Worm (Caenorhabditis elegans) whole organism, late embryonic: ENCODE results near the gene ubh-1.

Experiments
- C08G9.2 ChIP-seq: sonication (generic microtip); optimal IDR thresholded peaks from 2 replicates; lab custom pipeline; 2016; ENCODE audit warnings: mild to moderate bottlenecking, missing genetic modification characterization, moderate library complexity, missing compliant biosample characterization
- K02D7.2 ChIP-seq: sonication (generic microtip); optimal IDR thresholded peaks from 2 replicates; lab custom pipeline; 2017; ENCODE audit warnings: mild to moderate bottlenecking, missing genetic modification characterization, missing compliant biosample characterization
- T23F11.4 ChIP-seq: fragments of 200-800 bp; sonication (Bioruptor generic); optimal IDR thresholded peaks from 2 replicates; lab custom pipeline; 2018; ENCODE audit warnings: mild to moderate bottlenecking, missing genetic modification characterization, missing compliant biosample characterization
- Y22D7AL.16 ChIP-seq: sonication (generic microtip); optimal IDR thresholded peaks from 2 replicates; lab custom pipeline; 2016; ENCODE audit warnings: missing genetic modification characterization, missing compliant biosample characterization
- ahr-1 ChIP-seq: sonication (generic microtip); optimal IDR thresholded peaks from 2 replicates; lab custom pipeline; 2016; ENCODE audit warnings: missing genetic modification characterization, missing compliant biosample characterization
- ama-1 ChIP-seq: fragments of 150-350 bp; optimal IDR thresholded peaks from 2 replicates; lab custom pipeline; 2014
- ceh-14 ChIP-seq: sonication (generic microtip); optimal IDR thresholded peaks from 2 replicates; lab custom pipeline; 2016; ENCODE audit warnings: missing genotype, missing genetic modification characterization, missing compliant biosample characterization
- ceh-19 ChIP-seq: fragments of 200-800 bp; sonication (Bioruptor generic); optimal IDR thresholded peaks from 2 replicates; lab custom pipeline; 2018; ENCODE audit warnings: mild to moderate bottlenecking, missing genetic modification characterization, missing compliant biosample characterization
- ceh-24 ChIP-seq: sonication (generic microtip); optimal IDR thresholded peaks from 2 replicates; lab custom pipeline; 2016; ENCODE audit warnings: mild to moderate bottlenecking, missing genetic modification characterization, missing compliant biosample characterization
- ceh-31 ChIP-seq: sonication (generic microtip); optimal IDR thresholded peaks from 2 replicates; lab custom pipeline; 2016; ENCODE audit warnings: missing genetic modification characterization, missing compliant biosample characterization
- ceh-34 ChIP-seq: sonication (generic microtip); optimal IDR thresholded peaks from 2 replicates; lab custom pipeline; 2016; ENCODE audit warnings: mild to moderate bottlenecking, missing genetic modification characterization, missing compliant biosample characterization
- ceh-48 ChIP-seq: sonication (generic microtip); optimal IDR thresholded peaks from 2 replicates; lab custom pipeline; 2016; ENCODE audit warnings: missing genetic modification characterization, inconsistent platforms, missing compliant biosample characterization
- ceh-9 ChIP-seq: sonication (generic microtip); optimal IDR thresholded peaks from 2 replicates; lab custom pipeline; 2016; ENCODE audit warnings: mild to moderate bottlenecking, missing genetic modification characterization, inconsistent platforms, missing compliant biosample characterization
- che-1 ChIP-seq: sonication (generic microtip); optimal IDR thresholded peaks from 2 replicates; lab custom pipeline; 2016; ENCODE audit warnings: mild to moderate bottlenecking, missing genetic modification characterization, missing compliant biosample characterization
- eyg-1 ChIP-seq: sonication (generic microtip); optimal IDR thresholded peaks from 2 replicates; lab custom pipeline; 2016; ENCODE audit warnings: missing genotype, missing genetic modification characterization, missing compliant biosample characterization
- fkh-10 ChIP-seq: fragments of 150-350 bp; optimal IDR thresholded peaks from 2 replicates; lab custom pipeline; 2014; ENCODE audit warnings: missing biosample characterization, missing genetic modification reagents, missing genetic modification characterization
- gmeb-2 ChIP-seq: sonication (generic microtip); optimal IDR thresholded peaks from 2 replicates; lab custom pipeline; 2016; ENCODE audit warnings: missing genetic modification characterization, inconsistent platforms, missing compliant biosample characterization
- hlh-13 ChIP-seq: fragments of 200-800 bp; sonication (Bioruptor generic); optimal IDR thresholded peaks from 2 replicates; lab custom pipeline; 2018; ENCODE audit warnings: mild to moderate bottlenecking, missing genetic modification characterization, missing compliant biosample characterization
- hlh-15 ChIP-seq: sonication (generic microtip); optimal IDR thresholded peaks from 2 replicates; lab custom pipeline; 2016; ENCODE audit warnings: missing genetic modification characterization, missing compliant biosample characterization
- hlh-30 ChIP-seq: sonication (generic microtip); optimal IDR thresholded peaks from 2 replicates; lab custom pipeline; 2017; ENCODE audit warnings: antibody characterized with exemption, missing genetic modification characterization, missing compliant biosample characterization; ENCODE audit not compliant: insufficient read depth
- lin-11 ChIP-seq: fragments of 200-800 bp; sonication (Bioruptor generic); optimal IDR thresholded peaks from 2 replicates; lab custom pipeline; 2018; ENCODE audit warnings: mild to moderate bottlenecking, missing genetic modification characterization, missing compliant biosample characterization
- madf-2 ChIP-seq: sonication (generic microtip); optimal IDR thresholded peaks from 2 replicates; lab custom pipeline; 2017; ENCODE audit warnings: missing genetic modification characterization, missing compliant biosample characterization
- nhr-232 ChIP-seq: sonication (generic microtip); optimal IDR thresholded peaks from 2 replicates; lab custom pipeline; 2016; ENCODE audit warnings: missing genetic modification characterization, missing compliant biosample characterization
- npax-4 ChIP-seq: sonication (generic microtip); optimal IDR thresholded peaks from 2 replicates; lab custom pipeline; 2016; ENCODE audit warnings: missing genetic modification characterization, missing compliant biosample characterization
- odd-2 ChIP-seq: sonication (generic microtip); optimal IDR thresholded peaks from 2 replicates; lab custom pipeline; 2017; ENCODE audit warnings: antibody characterized with exemption, mild to moderate bottlenecking, missing genetic modification characterization, missing compliant biosample characterization
- pag-3 ChIP-seq: sonication (generic microtip); optimal IDR thresholded peaks from 2 replicates; lab custom pipeline; 2016; ENCODE audit warnings: missing compliant biosample characterization, missing genetic modification characterization, borderline replicate concordance
- pax-1 ChIP-seq: fragments of 150-350 bp; optimal IDR thresholded peaks from 2 replicates; lab custom pipeline; 2014; ENCODE audit warnings: missing biosample characterization, missing genetic modification characterization
- pha-2 ChIP-seq: sonication (generic microtip); optimal IDR thresholded peaks from 2 replicates; lab custom pipeline; 2017; ENCODE audit warnings: mild to moderate bottlenecking, missing genetic modification characterization, missing compliant biosample characterization
- ref-2 ChIP-seq: sonication (generic microtip); optimal IDR thresholded peaks from 2 replicates; lab custom pipeline; 2016; ENCODE audit warnings: missing genetic modification characterization, missing compliant biosample characterization
- rnt-1 ChIP-seq: sonication (generic microtip); optimal IDR thresholded peaks from 2 replicates; lab custom pipeline; 2016; ENCODE audit warnings: missing genetic modification characterization, missing compliant biosample characterization
- sdc-2 ChIP-seq: sonication (generic microtip); optimal IDR thresholded peaks from 2 replicates; lab custom pipeline; 2016; ENCODE audit warnings: missing genotype, missing genetic modification characterization, missing compliant biosample characterization
- sox-4 ChIP-seq: sonication (generic microtip); optimal IDR thresholded peaks from 2 replicates; lab custom pipeline; 2017; ENCODE audit warnings: mild to moderate bottlenecking, missing genetic modification characterization, inconsistent platforms, missing compliant biosample characterization
- syd-9 ChIP-seq: sonication (generic microtip); optimal IDR thresholded peaks from 2 replicates; lab custom pipeline; 2016; ENCODE audit warnings: mild to moderate bottlenecking, missing genetic modification characterization, moderate library complexity, missing compliant biosample characterization
- tbx-2 ChIP-seq: sonication (generic microtip); optimal IDR thresholded peaks from 2 replicates; lab custom pipeline; 2016; ENCODE audit warnings: missing genetic modification characterization, missing compliant biosample characterization
- tbx-7 ChIP-seq: sonication (generic microtip); optimal IDR thresholded peaks from 2 replicates; lab custom pipeline; 2016; ENCODE audit warnings: missing genotype, missing genetic modification characterization, missing compliant biosample characterization
- ttx-3 ChIP-seq: sonication (generic microtip); optimal IDR thresholded peaks from 2 replicates; lab custom pipeline; 2016; ENCODE audit warnings: missing genetic modification reagents, missing genetic modification characterization, missing compliant biosample characterization
- unc-3 ChIP-seq, 2 experiments: fragments of 200-800 bp in 1 of 2; sonication (Bioruptor generic) in 1 of 2; sonication (generic microtip) in 1 of 2; conservative IDR thresholded peaks in 1 of 2; optimal IDR thresholded peaks in 1 of 2; 2 replicates each; pipeline versions ENCODE4 v1.3.6 to Lab custom; 2016 to 2022; ENCODE audit warnings: missing compliant biosample characterization in 2 of 2, missing genetic modification characterization in 2 of 2, missing genetic modification reagents in 1 of 2
- unc-42 ChIP-seq: sonication (generic microtip); optimal IDR thresholded peaks from 2 replicates; lab custom pipeline; 2016; ENCODE audit warnings: missing genotype, missing genetic modification characterization, missing compliant biosample characterization
- unc-55 ChIP-seq: sonication (generic microtip); optimal IDR thresholded peaks from 2 replicates; lab custom pipeline; 2017; ENCODE audit warnings: missing biosample characterization, missing genetic modification reagents, missing genetic modification characterization
- unc-86 ChIP-seq: sonication (generic microtip); optimal IDR thresholded peaks from 2 replicates; lab custom pipeline; 2016; ENCODE audit warnings: missing genetic modification characterization, missing compliant biosample characterization

The ubh-1 gene

DNA sequence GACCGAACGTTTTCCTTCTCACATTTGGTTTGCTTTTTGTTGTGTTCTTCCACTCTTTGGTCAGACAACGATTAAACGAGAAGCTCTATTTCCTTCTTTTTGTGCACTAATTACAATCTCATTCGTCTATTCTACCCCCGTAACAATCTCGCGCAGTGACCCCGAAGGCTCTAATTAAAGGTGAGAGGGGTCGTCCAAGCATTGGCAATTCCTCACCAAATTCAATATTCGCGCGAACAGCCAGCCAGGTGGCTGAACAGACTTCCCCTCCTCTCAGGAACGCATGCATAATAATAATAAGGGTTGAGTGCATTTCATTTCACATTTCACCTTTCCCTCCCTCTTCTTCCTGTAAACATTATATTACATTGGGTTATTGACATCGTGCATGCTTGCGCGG is 26.1 kb downstream of the ubh-1 start:
- no peak for TF ChIP-seq ama-1 (lab: Kevin White, UChicago)
- TF ChIP-seq ref-2 = peak; percentile 14
- no peak for TF ChIP-seq C08G9.2 (tag; lab: Kevin White, UChicago)
- TF ChIP-seq tbx-2 (tag; lab: Kevin White, UChicago) = peak; percentile 45
- peak; percentile 6 for TF ChIP-seq unc-42 (tag; lab: Kevin White, UChicago)
- TF ChIP-seq eyg-1 (tag; lab: Kevin White, UChicago) = no peak
- TF ChIP-seq ceh-34 (tag; lab: Kevin White, UChicago) = no peak
- TF ChIP-seq ceh-9 = no peak
- no peak for TF ChIP-seq unc-86
- no peak for TF ChIP-seq hlh-30 (tag; lab: Kevin White, UChicago)
- TF ChIP-seq ceh-31 = peak; percentile 62
- no peak for TF ChIP-seq ceh-19 (GFP tag; lab: Kevin White, UChicago)
- TF ChIP-seq pha-2 (tag; lab: Kevin White, UChicago) = no peak
- TF ChIP-seq hlh-13 = no peak
- TF ChIP-seq che-1 (tag; lab: Kevin White, UChicago) = no peak
- no peak for TF ChIP-seq unc-55 (GFP tag; lab: Kevin White, UChicago)
- no peak for TF ChIP-seq gmeb-2 (tag; lab: Kevin White, UChicago)
- no peak for TF ChIP-seq sdc-2 (tag; lab: Kevin White, UChicago)
- TF ChIP-seq ahr-1 (tag; lab: Kevin White, UChicago) = no peak
- TF ChIP-seq nhr-232 = no peak
- no peak for TF ChIP-seq K02D7.2 (tag; lab: Kevin White, UChicago)
- no peak for TF ChIP-seq pag-3 (tag; lab: Kevin White, UChicago)
- no peak for TF ChIP-seq Y22D7AL.16
- TF ChIP-seq lin-11 (tag; lab: Kevin White, UChicago) = no peak
- TF ChIP-seq syd-9 (tag; lab: Kevin White, UChicago) = no peak

DNA sequence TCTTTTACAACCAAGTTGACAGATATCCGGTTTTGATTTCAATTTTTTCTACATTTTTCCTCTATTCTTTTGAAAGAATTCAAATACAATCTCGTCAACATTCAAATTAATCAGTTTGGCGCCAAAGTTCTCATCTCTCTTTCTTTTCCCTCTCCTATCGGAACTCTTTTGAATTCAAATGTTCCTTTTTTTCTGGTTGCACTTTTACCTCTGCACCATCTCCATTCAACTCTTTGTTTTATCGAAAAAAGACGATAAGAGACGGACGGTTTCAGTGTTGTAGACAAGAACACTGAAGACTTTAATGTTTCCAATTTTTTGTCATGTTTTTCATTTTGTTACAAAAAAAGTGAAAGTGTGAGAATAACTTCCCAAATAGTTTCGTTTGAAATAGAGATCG is 35.2 kb downstream of the ubh-1 start:
- TF ChIP-seq T23F11.4 (no peak), tbx-7 (tag; lab: Kevin White, UChicago) (no peak), odd-2 (no peak), npax-4 (tag; lab: Kevin White, UChicago) (no peak), hlh-30 (tag; lab: Kevin White, UChicago) (no peak), ceh-24 (no peak), pax-1 (tag; lab: Kevin White, UChicago) (no peak), ceh-48 (no peak), ceh-14 (tag; lab: Kevin White, UChicago) (no peak), rnt-1 (tag; lab: Kevin White, UChicago) (no peak)

DNA sequence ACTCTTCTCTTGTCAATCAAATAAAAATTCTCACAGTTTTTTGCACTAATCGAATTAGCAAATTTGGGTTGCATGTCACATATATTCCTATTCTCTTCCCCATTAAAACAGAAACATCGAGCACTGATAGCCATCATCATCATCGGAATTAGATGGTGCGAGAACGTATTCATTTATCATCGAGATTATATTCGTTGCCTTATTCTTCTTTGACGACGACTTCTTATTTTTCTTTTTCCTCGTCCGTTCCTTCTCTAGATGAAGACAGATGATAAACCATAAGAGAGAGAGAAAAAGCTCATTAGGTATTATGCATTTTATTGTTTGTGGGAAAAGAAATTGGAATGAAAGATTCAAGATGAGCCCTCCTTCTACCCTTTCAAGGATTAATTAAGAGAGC is 40.0 kb downstream of the ubh-1 start:
- TF ChIP-seq ceh-31 (no peak), syd-9 (tag; lab: Kevin White, UChicago) (no peak), unc-3 (GFP tag; conservative IDR thresholded peaks at IDR 0.05; lab: Robert Waterston, UW) (no peak), unc-3 (tag; optimal IDR thresholded peaks at IDR 0.05; lab: Kevin White, UChicago) (no peak), ama-1 (lab: Kevin White, UChicago) (no peak), ttx-3 (tag; lab: Kevin White, UChicago) (no peak), fkh-10 (no peak), sox-4 (tag; lab: Kevin White, UChicago) (no peak)

DNA sequence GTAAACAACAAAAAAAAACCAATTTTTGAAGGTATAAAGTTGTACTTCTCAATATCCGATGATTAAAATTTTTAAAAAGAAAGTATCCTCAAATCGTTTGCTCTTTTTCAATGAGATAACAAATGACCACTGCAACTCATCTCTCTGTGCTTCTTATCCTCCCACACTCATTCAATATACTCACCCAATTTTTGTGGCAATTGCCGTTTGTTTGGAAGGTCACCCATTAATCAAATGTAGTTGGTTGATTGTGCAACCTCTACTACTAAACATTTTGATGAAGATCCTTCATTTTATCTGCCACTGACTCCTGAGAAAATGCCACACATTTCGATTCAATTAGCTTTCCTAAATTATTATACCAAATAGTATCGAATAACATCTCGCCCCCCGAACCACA is 43.5 kb downstream of the ubh-1 start:
- peak; percentile 45 for TF ChIP-seq ceh-19 (GFP tag; lab: Kevin White, UChicago)
- no peak for TF ChIP-seq odd-2
- no peak for TF ChIP-seq madf-2 (tag; lab: Kevin White, UChicago)
- TF ChIP-seq rnt-1 (tag; lab: Kevin White, UChicago) = no peak
- no peak for TF ChIP-seq fkh-10
- TF ChIP-seq hlh-15 (tag; lab: Kevin White, UChicago) = no peak
- no peak for TF ChIP-seq sdc-2 (tag; lab: Kevin White, UChicago)
- no peak for TF ChIP-seq Y22D7AL.16
- no peak for TF ChIP-seq C08G9.2 (tag; lab: Kevin White, UChicago)
